Fruit fly (Drosophila melanogaster) whole organism, embryonic: Measurements from ENCODE around the gene RPA1.

Source experiments
- Abd-B ChIP-seq: fragments of 200-800 bp; sonication (Bioruptor generic); optimal IDR thresholded peaks from 2 replicates; lab custom pipeline; 2018; ENCODE audit warnings: missing biosample characterization, mild to moderate bottlenecking, missing genetic modification characterization, moderate library complexity
- Bdp1 ChIP-seq: fragments of 200-800 bp; sonication (Bioruptor generic); optimal IDR thresholded peaks from 3 replicates; lab custom pipeline; 2016; ENCODE audit warnings: missing biosample characterization, missing genetic modification characterization
- Bgb ChIP-seq: fragments of 200-800 bp; sonication (Bioruptor generic); IDR thresholded peaks from 2 replicates; pipeline ENCODE4 v1.3.6; 2022; ENCODE audit warnings: missing biosample characterization, missing genetic modification characterization; ENCODE audit not compliant: partially characterized antibody
- BtbVII ChIP-seq: fragments of 200-800 bp; sonication (Bioruptor generic); optimal IDR thresholded peaks from 3 replicates; lab custom pipeline; 2017; ENCODE audit warnings: missing biosample characterization, mild to moderate bottlenecking, missing genetic modification characterization
- Bteb2 ChIP-seq: fragments of 200-800 bp; sonication (Bioruptor generic); optimal IDR thresholded peaks from 2 replicates; lab custom pipeline; 2016; ENCODE audit warnings: missing biosample characterization, missing genetic modification characterization
- CG10462 ChIP-seq: fragments of 200-800 bp; sonication (Bioruptor generic); optimal IDR thresholded peaks from 2 replicates; lab custom pipeline; 2016; ENCODE audit warnings: missing biosample characterization, missing genetic modification characterization
- CG11093 ChIP-seq: fragments of 200-800 bp; sonication (Bioruptor generic); IDR thresholded peaks from 3 replicates; pipeline ENCODE4 v1.3.6; 2022; ENCODE audit warnings: missing biosample characterization, missing genetic modification characterization
- CG11560 ChIP-seq: fragments of 200-800 bp; sonication (Bioruptor generic); IDR thresholded peaks from 3 replicates; pipeline ENCODE4 v1.3.6; 2022; ENCODE audit warnings: missing biosample characterization, missing genetic modification characterization
- CG1233 ChIP-seq: fragments of 200-800 bp; sonication (Bioruptor generic); optimal IDR thresholded peaks from 4 replicates; lab custom pipeline; 2018; ENCODE audit warnings: missing biosample characterization, mild to moderate bottlenecking, missing genetic modification characterization
- CG12659 ChIP-seq: fragments of 200-800 bp; sonication (Bioruptor generic); optimal IDR thresholded peaks from 3 replicates; lab custom pipeline; 2017; ENCODE audit warnings: mild to moderate bottlenecking, missing biosample characterization, missing genetic modification reagents, missing genetic modification characterization
- CG12769 ChIP-seq: fragments of 200-800 bp; sonication (Bioruptor generic); optimal IDR thresholded peaks from 2 replicates; lab custom pipeline; 2019; ENCODE audit warnings: missing biosample characterization, mild to moderate bottlenecking, missing genetic modification characterization, moderate library complexity
- CG13287 ChIP-seq: fragments of 200-800 bp; sonication (Bioruptor generic); IDR thresholded peaks from 2 replicates; pipeline ENCODE4 v1.3.6; 2022; ENCODE audit warnings: missing biosample characterization, missing genetic modification characterization; ENCODE audit not compliant: partially characterized antibody
- CG16813 ChIP-seq: fragments of 200-800 bp; sonication (Bioruptor generic); IDR thresholded peaks from 3 replicates; pipeline ENCODE4 v1.3.6; 2022; ENCODE audit warnings: missing biosample characterization, missing genetic modification characterization; ENCODE audit not compliant: partially characterized antibody
- CG17385 ChIP-seq: fragments of 200-800 bp; sonication (Bioruptor generic); optimal IDR thresholded peaks from 3 replicates; lab custom pipeline; 2018; ENCODE audit warnings: missing biosample characterization, mild to moderate bottlenecking, missing genetic modification characterization
- CG2120 ChIP-seq: fragments of 200-800 bp; sonication (Bioruptor generic); optimal IDR thresholded peaks from 3 replicates; lab custom pipeline; 2016; ENCODE audit warnings: missing biosample characterization, missing genetic modification characterization
- CG2712 ChIP-seq: fragments of 200-800 bp; optimal IDR thresholded peaks from 3 replicates; lab custom pipeline; 2019; ENCODE audit warnings: missing biosample characterization, mild to moderate bottlenecking, missing genetic modification characterization, moderate library complexity
- CG31388 ChIP-seq: fragments of 200-800 bp; sonication (Bioruptor generic); optimal IDR thresholded peaks from 2 replicates; lab custom pipeline; 2016; ENCODE audit warnings: missing biosample characterization, missing genetic modification characterization
- CG4617 ChIP-seq: fragments of 200-800 bp; sonication (Bioruptor generic); optimal IDR thresholded peaks from 3 replicates; lab custom pipeline; 2016; ENCODE audit warnings: missing biosample characterization, missing genetic modification characterization, borderline replicate concordance
- CG6683 ChIP-seq: fragments of 200-800 bp; sonication (Bioruptor generic); optimal IDR thresholded peaks from 2 replicates; lab custom pipeline; 2017; ENCODE audit warnings: missing biosample characterization, mild to moderate bottlenecking, missing genetic modification characterization, missing genetic modification reagents
- CG6689 ChIP-seq: fragments of 200-800 bp; sonication (Bioruptor generic); IDR thresholded peaks from 2 replicates; pipeline ENCODE4 v1.3.6; 2022; ENCODE audit warnings: missing biosample characterization, missing genetic modification characterization
- CG6765 ChIP-seq: fragments of 200-800 bp; sonication (Bioruptor generic); optimal IDR thresholded peaks from 3 replicates; lab custom pipeline; 2017; ENCODE audit warnings: missing biosample characterization, mild to moderate bottlenecking, missing genetic modification characterization
- CG7271 ChIP-seq: fragments of 200-800 bp; sonication (Bioruptor generic); optimal IDR thresholded peaks from 2 replicates; lab custom pipeline; 2018; ENCODE audit warnings: missing biosample characterization, mild to moderate bottlenecking, missing genetic modification characterization, moderate library complexity
- CG7556 ChIP-seq: fragments of 200-800 bp; sonication (Bioruptor generic); optimal IDR thresholded peaks from 2 replicates; lab custom pipeline; 2017; ENCODE audit warnings: missing biosample characterization, mild to moderate bottlenecking, missing genetic modification characterization
- CG8089 ChIP-seq: fragments of 200-800 bp; sonication (Bioruptor generic); optimal IDR thresholded peaks from 3 replicates; lab custom pipeline; 2016; ENCODE audit warnings: missing biosample characterization, missing genetic modification characterization
- CG9609 ChIP-seq: fragments of 200-800 bp; sonication (Bioruptor generic); optimal IDR thresholded peaks from 3 replicates; lab custom pipeline; 2016; ENCODE audit warnings: missing biosample characterization, missing genetic modification characterization
- Eip74EF ChIP-seq, 2 experiments: fragments of 200-800 bp in 1 of 2; fragments of >200 bp in 1 of 2; sonication (Bioruptor generic) in 1 of 2; optimal IDR thresholded peaks; 2 replicates each; lab custom pipeline; 2017 to 2019; ENCODE audit warnings: missing biosample characterization in 2 of 2, missing genetic modification characterization in 2 of 2, mild to moderate bottlenecking in 1 of 2, moderate library complexity in 1 of 2
- Elba2 ChIP-seq: fragments of 200-800 bp; sonication (Bioruptor generic); optimal IDR thresholded peaks from 3 replicates; lab custom pipeline; 2016; ENCODE audit warnings: missing biosample characterization, missing genetic modification characterization
- HLH54F ChIP-seq: fragments of 200-800 bp; sonication (Bioruptor generic); optimal IDR thresholded peaks from 3 replicates; lab custom pipeline; 2016; ENCODE audit warnings: missing biosample characterization, missing genetic modification characterization
- Hmx ChIP-seq: fragments of 200-800 bp; sonication (Bioruptor generic); optimal IDR thresholded peaks from 2 replicates; lab custom pipeline; 2016; ENCODE audit warnings: missing biosample characterization, missing genetic modification characterization
- Hr39 ChIP-seq: fragments of >200 bp; optimal IDR thresholded peaks from 2 replicates; lab custom pipeline; 2017
- Lhr ChIP-seq: fragments of 200-800 bp; sonication (Bioruptor generic); optimal IDR thresholded peaks from 3 replicates; lab custom pipeline; 2017; ENCODE audit warnings: mild to moderate bottlenecking, missing biosample characterization, missing genetic modification reagents, missing genetic modification characterization
- Meics ChIP-seq: fragments of 200-800 bp; sonication (Bioruptor generic); optimal IDR thresholded peaks from 2 replicates; lab custom pipeline; 2017; ENCODE audit warnings: missing biosample characterization, mild to moderate bottlenecking, missing genetic modification characterization
- NfI ChIP-seq: fragments of 200-800 bp; sonication (Bioruptor generic); optimal IDR thresholded peaks from 3 replicates; lab custom pipeline; 2018; ENCODE audit warnings: missing biosample characterization, mild to moderate bottlenecking, missing genetic modification characterization, moderate library complexity
- Six4 ChIP-seq: fragments of 200-800 bp; sonication (Bioruptor generic); optimal IDR thresholded peaks from 2 replicates; lab custom pipeline; 2016; ENCODE audit warnings: missing biosample characterization, missing genetic modification characterization
- Sry-β ChIP-seq: fragments of 200-800 bp; sonication (Bioruptor generic); optimal IDR thresholded peaks from 2 replicates; lab custom pipeline; 2018; ENCODE audit warnings: missing biosample characterization, mild to moderate bottlenecking, missing genetic modification characterization, moderate library complexity
- TFAM ChIP-seq: fragments of 200-800 bp; sonication (Bioruptor generic); optimal IDR thresholded peaks from 2 replicates; lab custom pipeline; 2017; ENCODE audit warnings: missing biosample characterization, missing genetic modification characterization, inconsistent platforms
- Vsx1 ChIP-seq: fragments of 200-800 bp; sonication (Bioruptor generic); optimal IDR thresholded peaks from 2 replicates; lab custom pipeline; 2017; ENCODE audit warnings: missing biosample characterization, mild to moderate bottlenecking, missing genetic modification characterization, missing genetic modification reagents
- ac ChIP-seq: fragments of 200-800 bp; sonication (Bioruptor generic); optimal IDR thresholded peaks from 3 replicates; lab custom pipeline; 2017; ENCODE audit warnings: missing biosample characterization, mild to moderate bottlenecking, missing genetic modification characterization
- al ChIP-seq: fragments of 200-800 bp; sonication (Bioruptor generic); IDR thresholded peaks from 2 replicates; pipeline ENCODE4 v1.3.6; 2022; ENCODE audit warnings: missing biosample characterization, missing genetic modification characterization
- ase ChIP-seq: fragments of 200-800 bp; sonication (Bioruptor generic); IDR thresholded peaks from 3 replicates; pipeline ENCODE4 v1.3.6; 2022; ENCODE audit warnings: missing biosample characterization, missing genetic modification characterization
- bab2 ChIP-seq: fragments of 200-800 bp; sonication (Bioruptor generic); optimal IDR thresholded peaks from 2 replicates; lab custom pipeline; 2016; ENCODE audit warnings: missing biosample characterization, missing genetic modification characterization
- cad ChIP-seq: fragments of >200 bp; optimal IDR thresholded peaks from 2 replicates; lab custom pipeline; 2017; ENCODE audit warnings: missing biosample characterization, missing genetic modification characterization
- caup ChIP-seq: fragments of 200-800 bp; sonication (Bioruptor generic); optimal IDR thresholded peaks from 3 replicates; lab custom pipeline; 2017; ENCODE audit warnings: missing biosample characterization, mild to moderate bottlenecking, missing genetic modification characterization, moderate library complexity; ENCODE audit not compliant: severe bottlenecking
- eyg ChIP-seq: fragments of 200-800 bp; sonication (Bioruptor generic); optimal IDR thresholded peaks from 3 replicates; lab custom pipeline; 2016; ENCODE audit warnings: missing biosample characterization, missing genetic modification characterization
- hb ChIP-seq: fragments of 200-800 bp; sonication (Bioruptor generic); IDR thresholded peaks from 3 replicates; pipeline ENCODE4 v1.3.6; 2022; ENCODE audit warnings: missing biosample characterization, missing genetic modification characterization; ENCODE audit not compliant: partially characterized antibody
- klu ChIP-seq: fragments of 200-800 bp; sonication (Bioruptor generic); IDR thresholded peaks from 2 replicates; pipeline ENCODE4 v1.3.6; 2022; ENCODE audit warnings: missing biosample characterization, missing genetic modification characterization
- kni ChIP-seq: fragments of 200-800 bp; sonication (Bioruptor generic); optimal IDR thresholded peaks from 3 replicates; lab custom pipeline; 2017; ENCODE audit warnings: mild to moderate bottlenecking, missing biosample characterization, missing genetic modification reagents, missing genetic modification characterization
- luna ChIP-seq: fragments of 200-800 bp; sonication (Bioruptor generic); optimal IDR thresholded peaks from 2 replicates; lab custom pipeline; 2016; ENCODE audit warnings: missing biosample characterization, missing genetic modification characterization
- mirr ChIP-seq: fragments of 200-800 bp; sonication (Bioruptor generic); optimal IDR thresholded peaks from 3 replicates; lab custom pipeline; 2018; ENCODE audit warnings: missing biosample characterization, mild to moderate bottlenecking, missing genetic modification characterization
- odd ChIP-seq: fragments of 200-800 bp; sonication (Bioruptor generic); optimal IDR thresholded peaks from 2 replicates; lab custom pipeline; 2017; ENCODE audit warnings: missing biosample characterization, mild to moderate bottlenecking, missing genetic modification characterization
- tx ChIP-seq: fragments of 200-800 bp; sonication (Bioruptor generic); optimal IDR thresholded peaks from 2 replicates; lab custom pipeline; 2016; ENCODE audit warnings: missing biosample characterization, missing genetic modification characterization

RPA1 gene

DNA sequence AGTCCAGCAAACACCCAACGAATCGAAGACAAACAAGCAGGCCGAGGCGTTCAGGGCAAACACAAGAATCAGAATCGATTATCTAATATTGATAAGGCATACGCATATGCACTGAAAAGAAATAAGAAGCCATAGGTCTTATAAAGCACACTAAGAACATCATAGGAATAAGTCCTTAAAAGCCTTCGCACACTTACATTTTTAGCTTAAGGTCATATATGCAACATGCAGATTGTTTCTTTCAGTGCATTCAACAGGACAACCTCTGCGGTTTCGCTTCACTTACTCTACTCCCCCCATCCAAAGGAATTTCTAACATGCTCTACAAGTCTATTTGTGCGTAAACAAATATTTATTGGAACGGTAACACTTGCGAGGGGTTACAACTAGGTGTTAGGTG lies 51.7 kb downstream of the RPA1 start (continued):
- peak; percentile 26 for TF ChIP-seq CG17385 (GFP tag; lab: Kevin White, UChicago)
- no peak for TF ChIP-seq luna (GFP tag; lab: Kevin White, UChicago)
- TF ChIP-seq mirr = no peak
- peak; percentile 37 for TF ChIP-seq Bdp1 (GFP tag; lab: Kevin White, UChicago)
- TF ChIP-seq CG4617 = peak; percentile 8
- TF ChIP-seq ac = peak; percentile 30
- no peak for TF ChIP-seq Hmx (GFP tag; lab: Kevin White, UChicago)
- no peak for TF ChIP-seq klu (GFP tag; lab: Robert Waterston, UW)
- TF ChIP-seq Elba2 (GFP tag; lab: Kevin White, UChicago) = no peak
- no peak for TF ChIP-seq Bgb (GFP tag; lab: Robert Waterston, UW)
- no peak for TF ChIP-seq CG2120
- TF ChIP-seq Sry-β (GFP tag; lab: Kevin White, UChicago) = peak; percentile 8
- TF ChIP-seq CG12659 (GFP tag; lab: Kevin White, UChicago) = peak; percentile 19
- peak; percentile 58 for TF ChIP-seq CG7556 (GFP tag; lab: Kevin White, UChicago)
- TF ChIP-seq CG31388 (GFP tag; lab: Kevin White, UChicago) = no peak
- peak; percentile 0 for TF ChIP-seq Meics (GFP tag; lab: Kevin White, UChicago)
- TF ChIP-seq CG9609 (GFP tag; lab: Kevin White, UChicago) = peak; percentile 38
- TF ChIP-seq cad (GFP tag; lab: Kevin White, UChicago) = no peak
- TF ChIP-seq TFAM (GFP tag; lab: Kevin White, UChicago) = peak; percentile 54
- TF ChIP-seq Vsx1 = peak; percentile 55
- 0 out of 2 replicates have a peak, but pooled peaks have one; percentile 33 for TF ChIP-seq CG6689 (GFP tag; lab: Robert Waterston, UW)
- peak; percentile 10 for TF ChIP-seq Lhr
- peak; percentile 38; the same call in 1 of the 3 replicates for TF ChIP-seq ase (GFP tag; lab: Robert Waterston, UW)
- TF ChIP-seq CG2712 (tag; lab: Kevin White, UChicago) = peak; percentile 77
- TF ChIP-seq CG10462 (GFP tag; lab: Kevin White, UChicago) = peak; percentile 39
- TF ChIP-seq CG6683 = no peak
- TF ChIP-seq Abd-B (GFP tag; lab: Kevin White, UChicago) = peak; percentile 17
- no peak for TF ChIP-seq CG7271 (tag; lab: Kevin White, UChicago)
- TF ChIP-seq CG8089 (GFP tag; lab: Kevin White, UChicago) = peak; percentile 50
- peak; percentile 28 for TF ChIP-seq HLH54F (GFP tag; lab: Kevin White, UChicago)
- TF ChIP-seq Six4 (GFP tag; lab: Kevin White, UChicago) = no peak
- TF ChIP-seq CG11560 (tag; lab: Robert Waterston, UW) = no peak
- TF ChIP-seq hb = no peak
- peak; percentile 26 for TF ChIP-seq CG12769 (tag; lab: Kevin White, UChicago)
- TF ChIP-seq NfI = no peak
- no peak for TF ChIP-seq CG13287 (GFP tag; lab: Robert Waterston, UW)
- TF ChIP-seq al = no peak
- peak; percentile 14 for TF ChIP-seq tx
- TF ChIP-seq BtbVII (GFP tag; lab: Kevin White, UChicago) = peak; percentile 2
- TF ChIP-seq kni (GFP tag; lab: Kevin White, UChicago) = peak; percentile 35
- peak; percentile 30 for TF ChIP-seq CG1233 (GFP tag; lab: Kevin White, UChicago)
- TF ChIP-seq caup (GFP tag; lab: Kevin White, UChicago) = peak; percentile 14
- TF ChIP-seq CG6765 (GFP tag; lab: Kevin White, UChicago) = no peak
- peak; percentile 70 for TF ChIP-seq bab2
- TF ChIP-seq Eip74EF (GFP tag; optimal IDR thresholded peaks at IDR 0.05; lab: Kevin White, UChicago) = no peak
- no peak for TF ChIP-seq eyg (GFP tag; lab: Kevin White, UChicago)
- TF ChIP-seq Bteb2 (GFP tag; lab: Kevin White, UChicago) = no peak
- no peak for TF ChIP-seq CG16813
- TF ChIP-seq Hr39 (lab: Kevin White, UChicago) = no peak
- TF ChIP-seq CG11093 (GFP tag; lab: Robert Waterston, UW) = peak; percentile 55; the same call in 2 of the 3 replicates
- TF ChIP-seq odd = no peak
